Worm (Caenorhabditis elegans) whole organism, midembryonic: Measurements from ENCODE around the gene cut-2.

Source experiments
- flt-1 ChIP-seq: fragments of 200-800 bp; sonication (Bioruptor generic); IDR thresholded peaks from 2 replicates; pipeline ENCODE4 v1.3.6; 2022; ENCODE audit warnings: missing genetic modification characterization, missing compliant biosample characterization
- med-1 ChIP-seq: sonication (generic microtip); optimal IDR thresholded peaks from 2 replicates; lab custom pipeline; 2017; ENCODE audit warnings: missing genetic modification characterization, mild to moderate bottlenecking, missing compliant biosample characterization, antibody characterized with exemption, missing genetic modification reagents; ENCODE audit not compliant: insufficient read depth

ce11 chrV:13414585-13414984 is at the start of gene cut-2:
- no peak for TF ChIP-seq med-1 (GFP tag; lab: Kevin White, UChicago)
- TF ChIP-seq flt-1 (GFP tag; lab: Robert Waterston, UW) = no peak
